Worm (Caenorhabditis elegans) whole organism, young adult: Measurements from ENCODE around the gene F20D12.7.

Experiments used
- F10E7.11 ChIP-seq: sonication (generic microtip); optimal IDR thresholded peaks from 2 replicates; lab custom pipeline; 2017; ENCODE audit warnings: mild to moderate bottlenecking, missing genetic modification characterization, moderate library complexity, missing compliant biosample characterization
- F23B12.7 ChIP-seq: sonication (generic microtip); optimal IDR thresholded peaks from 2 replicates; lab custom pipeline; 2017; ENCODE audit warnings: missing genetic modification characterization, mild to moderate bottlenecking, missing compliant biosample characterization, antibody characterized with exemption, moderate library complexity; ENCODE audit not compliant: insufficient read depth
- chd-7 ChIP-seq: sonication (generic microtip); optimal IDR thresholded peaks from 2 replicates; lab custom pipeline; 2016; ENCODE audit warnings: mild to moderate bottlenecking, missing genetic modification characterization, moderate library complexity, missing compliant biosample characterization
- efl-1 ChIP-seq: fragments of 150-350 bp; optimal IDR thresholded peaks from 2 replicates; lab custom pipeline; 2014; ENCODE audit warnings: missing biosample characterization, missing genetic modification reagents, missing genetic modification characterization
- unc-62 ChIP-seq: fragments of 150-350 bp; optimal IDR thresholded peaks from 2 replicates; lab custom pipeline; 2014; ENCODE audit warnings: missing biosample characterization, missing genetic modification reagents, missing genetic modification characterization

DNA sequence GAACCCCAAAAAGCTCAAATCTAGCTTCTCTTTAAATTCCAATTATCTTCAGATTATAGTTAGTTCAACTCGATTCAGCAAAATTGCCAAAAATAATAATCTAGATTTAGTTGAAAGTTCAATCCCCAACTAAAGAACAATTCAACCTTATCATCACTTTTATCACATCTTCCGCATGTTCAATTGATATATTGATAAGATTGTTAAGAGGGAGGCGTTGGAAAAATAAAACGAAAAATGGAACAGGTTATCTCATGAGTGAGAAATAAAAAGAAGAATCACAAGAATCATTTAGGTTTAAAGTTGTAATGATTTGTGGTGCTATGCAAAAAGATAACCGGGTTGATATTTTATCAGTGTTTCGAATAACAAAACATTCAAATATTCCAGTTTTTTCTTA, 47.0 kb upstream of the F20D12.7 start:
- no peak for TF ChIP-seq chd-7 (tag; lab: Kevin White, UChicago)
- TF ChIP-seq efl-1 (GFP tag; lab: Kevin White, UChicago) = no peak
- no peak for TF ChIP-seq F23B12.7 (tag; lab: Kevin White, UChicago)
- no peak for TF ChIP-seq F10E7.11 (tag; lab: Kevin White, UChicago)
- TF ChIP-seq unc-62 (GFP tag; lab: Kevin White, UChicago) = no peak
